Worm (Caenorhabditis elegans): Measurements from ENCODE around the gene mig-22.

Gene mig-22

ce11 chrIII:8731973-8732372, 35.2 kb downstream of the mig-22 start:
- TF ChIP-seq lin-35 (GFP tag; optimal IDR thresholded peaks at IDR 0.05) (peak in 1 of 2 experiments; percentile 40), mdl-1 (tag; optimal IDR thresholded peaks at IDR 0.05) (peak in 1 of 2 experiments; percentile 54), nhr-19 (GFP tag; conservative IDR thresholded peaks at IDR 0.05) (no peak), snu-23 (GFP tag; optimal IDR thresholded peaks at IDR 0.05) (peak; percentile 30), tbx-2 (tag; optimal IDR thresholded peaks at IDR 0.05) (no peak), lin-14 (GFP tag; optimal IDR thresholded peaks at IDR 0.05) (peak; percentile 50), jun-1 (tag; optimal IDR thresholded peaks at IDR 0.05) (no peak), elt-3 (tag; optimal IDR thresholded peaks at IDR 0.05) (peak in 1 of 6 experiments; percentile 54), nhr-90 (tag; optimal IDR thresholded peaks at IDR 0.05; ENCODE audit: poor library complexity) (peak; percentile 12), nhr-71 (tag; optimal IDR thresholded peaks at IDR 0.05) (peak; percentile 45), blmp-1 (tag; optimal IDR thresholded peaks at IDR 0.05) (peak; percentile 36)

- TF ChIP-seq hpl-2 (GFP tag; optimal IDR thresholded peaks at IDR 0.05), result no peak
- no peak for TF ChIP-seq efl-1 (optimal IDR thresholded peaks at IDR 0.05)
- TF ChIP-seq efl-1 (GFP tag; optimal IDR thresholded peaks at IDR 0.05 in 1 of 2), result peak in 1 of 2 experiments; percentile 57
- TF ChIP-seq unc-130 (tag; optimal IDR thresholded peaks at IDR 0.05), result no peak
Observed at ce11 chrIII:8731310-8731709, 35.8 kb downstream of the mig-22 start, which contains the start of gene ZK370.4. TSS of gene ZK370.4 (minus strand) at chrIII:8731410.

- TF ChIP-seq ces-1 (GFP tag; optimal IDR thresholded peaks at IDR 0.05) (no peak), efl-1 (optimal IDR thresholded peaks at IDR 0.05) (no peak), efl-1 (GFP tag; optimal IDR thresholded peaks at IDR 0.05 in 1 of 2) (peak in 1 of 2 experiments; percentile 64), lin-35 (GFP tag; optimal IDR thresholded peaks at IDR 0.05) (no peak), sox-4 (tag; optimal IDR thresholded peaks at IDR 0.05) (no peak), irx-1 (tag; optimal IDR thresholded peaks at IDR 0.05) (no peak)
Observed at ce11 chrIII:8726019-8726894, 40.9 kb downstream of the mig-22 start.

- TF ChIP-seq swsn-7 (tag; optimal IDR thresholded peaks at IDR 0.05), result no peak
- no peak for TF ChIP-seq hpl-2 (GFP tag; optimal IDR thresholded peaks at IDR 0.05)
- no peak for TF ChIP-seq xbp-1 (tag; optimal IDR thresholded peaks at IDR 0.05)
- TF ChIP-seq zip-4 (GFP tag; optimal IDR thresholded peaks at IDR 0.05), result no peak
- TF ChIP-seq lin-39 (tag; optimal IDR thresholded peaks at IDR 0.05), result no peak
Observed at ce11 chrIII:8725224-8725623, 41.9 kb downstream of the mig-22 start.

- TF ChIP-seq efl-1 (optimal IDR thresholded peaks at IDR 0.05) (no peak), efl-1 (GFP tag; optimal IDR thresholded peaks at IDR 0.05 in 1 of 2) (peak in 1 of 2 experiments; percentile 88), isw-1 (GFP tag; IDR thresholded peaks at IDR 0.05) (no peak), ama-1 (optimal IDR thresholded peaks at IDR 0.05) (no peak)
Observed at ce11 chrIII:8719769-8720252, 47.3 kb downstream of the mig-22 start, which contains the start of gene hipr-1. TSS of gene hipr-1 (plus strand) at chrIII:8720202.

- TF ChIP-seq Y116A8C.19 (tag; optimal IDR thresholded peaks at IDR 0.05; ENCODE audit: borderline replicate concordance) (no peak), ceh-63 (GFP tag; optimal IDR thresholded peaks at IDR 0.05) (no peak), sox-4 (tag; optimal IDR thresholded peaks at IDR 0.05) (no peak), dsc-1 (tag; optimal IDR thresholded peaks at IDR 0.05) (no peak), jun-1 (tag; optimal IDR thresholded peaks at IDR 0.05) (no peak), mdl-1 (tag; optimal IDR thresholded peaks at IDR 0.05) (no peak), C04F5.9 (tag; optimal IDR thresholded peaks at IDR 0.05) (no peak), lin-39 (tag; optimal IDR thresholded peaks at IDR 0.05) (no peak), egl-13 (tag; optimal IDR thresholded peaks at IDR 0.05) (no peak), ceh-8 (GFP tag; optimal IDR thresholded peaks at IDR 0.05) (no peak), sptf-1 (tag; optimal IDR thresholded peaks at IDR 0.05) (no peak)
Observed at ce11 chrIII:8719105-8719504, 48.0 kb downstream of the mig-22 start.

Data from whole organism, L1 larva.